Worm (Caenorhabditis elegans) whole organism, early embryonic: Measurements from ENCODE around the gene F44E2.4.

ENCODE experiments used
- B0310.2 ChIP-seq: sonication (generic microtip); optimal IDR thresholded peaks from 2 replicates; lab custom pipeline; 2016; ENCODE audit warnings: mild to moderate bottlenecking, missing genetic modification characterization, missing compliant biosample characterization
- F13C5.2 ChIP-seq: sonication (generic microtip); optimal IDR thresholded peaks from 2 replicates; lab custom pipeline; 2017; ENCODE audit warnings: mild to moderate bottlenecking, missing genetic modification characterization, inconsistent platforms, missing compliant biosample characterization
- aly-1 ChIP-seq: sonication (generic microtip); optimal IDR thresholded peaks from 2 replicates; lab custom pipeline; 2016; ENCODE audit warnings: missing genetic modification characterization, missing compliant biosample characterization
- ama-1 ChIP-seq: fragments of 150-350 bp; optimal IDR thresholded peaks from 2 replicates; lab custom pipeline; 2014
- ceh-13 ChIP-seq: fragments of 200-800 bp; sonication (Bioruptor generic); optimal IDR thresholded peaks from 2 replicates; lab custom pipeline; 2018; ENCODE audit warnings: mild to moderate bottlenecking, missing genetic modification characterization, missing compliant biosample characterization
- ceh-36 ChIP-seq: sonication (generic microtip); optimal IDR thresholded peaks from 2 replicates; lab custom pipeline; 2016; ENCODE audit warnings: missing genetic modification characterization, inconsistent platforms, missing compliant biosample characterization
- ets-7 ChIP-seq: sonication (generic microtip); optimal IDR thresholded peaks from 2 replicates; lab custom pipeline; 2016; ENCODE audit warnings: missing genotype, missing genetic modification characterization, missing compliant biosample characterization
- flt-1 ChIP-seq: fragments of 200-800 bp; sonication (Bioruptor generic); IDR thresholded peaks from 2 replicates; pipeline ENCODE4 v1.3.6; 2022; ENCODE audit warnings: missing genetic modification characterization, missing compliant biosample characterization
- hnd-1 ChIP-seq: sonication (generic microtip); optimal IDR thresholded peaks from 2 replicates; lab custom pipeline; 2016; ENCODE audit warnings: missing genetic modification characterization, missing compliant biosample characterization
- pes-1 ChIP-seq: fragments of 200-800 bp; sonication (Bioruptor generic); IDR thresholded peaks from 2 replicates; pipeline ENCODE4 v1.3.6; 2022; ENCODE audit warnings: missing genetic modification reagents, missing genetic modification characterization, missing compliant biosample characterization
- scrt-1 ChIP-seq: fragments of 200-800 bp; sonication (Bioruptor generic); IDR thresholded peaks from 2 replicates; pipeline ENCODE4 v1.3.6; 2022; ENCODE audit warnings: missing genetic modification characterization, missing compliant biosample characterization
- tbx-11 ChIP-seq: fragments of 200-800 bp; sonication (Bioruptor generic); IDR thresholded peaks from 2 replicates; pipeline ENCODE4 v1.3.6; 2022; ENCODE audit warnings: missing genetic modification characterization, missing compliant biosample characterization
- tbx-37 ChIP-seq: fragments of 200-800 bp; sonication (Bioruptor generic); conservative IDR thresholded peaks from 2 replicates; pipeline ENCODE4 v1.3.6; 2022; ENCODE audit warnings: missing genetic modification reagents, missing genetic modification characterization, missing compliant biosample characterization
- tra-4 ChIP-seq: sonication (generic microtip); optimal IDR thresholded peaks from 2 replicates; lab custom pipeline; 2017; ENCODE audit warnings: missing genetic modification characterization, missing compliant biosample characterization

DNA sequence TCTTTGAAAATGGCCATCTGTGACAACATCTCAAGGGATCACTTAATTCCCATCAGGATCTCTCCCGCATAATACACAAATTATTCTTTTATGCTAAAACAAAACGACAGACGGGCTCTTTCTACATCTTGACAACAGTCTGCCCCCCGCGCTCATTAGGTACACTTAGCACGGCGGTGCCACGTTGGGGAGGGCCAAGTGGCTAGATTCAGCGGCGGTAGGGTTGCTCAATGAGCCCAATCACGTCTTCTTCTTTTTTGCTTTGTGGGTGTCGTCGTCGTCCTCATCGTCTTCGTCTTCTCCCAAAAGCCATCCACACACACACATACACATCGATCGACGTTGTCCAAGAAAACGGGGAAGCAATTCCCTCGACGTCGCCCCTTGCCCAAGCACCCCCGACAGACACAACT, 34.8 kb upstream of the F44E2.4 start:
- no peak for TF ChIP-seq hnd-1 (tag; lab: Kevin White, UChicago)
- TF ChIP-seq ceh-36 = no peak
- TF ChIP-seq F13C5.2 (tag; lab: Kevin White, UChicago) = no peak
- no peak for TF ChIP-seq ama-1
- TF ChIP-seq tbx-37 (GFP tag; lab: Robert Waterston, UW) = no peak
- no peak for TF ChIP-seq scrt-1 (GFP tag; lab: Robert Waterston, UW)
- TF ChIP-seq ceh-13 (GFP tag; lab: Kevin White, UChicago) = no peak
- no peak for TF ChIP-seq ets-7 (tag; lab: Kevin White, UChicago)
- no peak for TF ChIP-seq tra-4 (tag; lab: Kevin White, UChicago)
- no peak for TF ChIP-seq pes-1
- TF ChIP-seq flt-1 (GFP tag; lab: Robert Waterston, UW) = no peak
- no peak for TF ChIP-seq aly-1 (tag; lab: Kevin White, UChicago)
- TF ChIP-seq tbx-11 (GFP tag; lab: Robert Waterston, UW) = no peak
- TF ChIP-seq B0310.2 (tag; lab: Kevin White, UChicago) = no peak
